Worm (Caenorhabditis elegans) whole organism, young adult: Measurements from ENCODE around the gene chup-1.

Experiments
- snpc-3.4 ChIP-seq: sonication (generic microtip); optimal IDR thresholded peaks from 2 replicates; lab custom pipeline; 2017; ENCODE audit warnings: missing genetic modification characterization, mild to moderate bottlenecking, missing compliant biosample characterization, antibody characterized with exemption, moderate library complexity, missing genotype, missing genetic modification reagents
- xnd-1 ChIP-seq: sonication (generic microtip); optimal IDR thresholded peaks from 2 replicates; lab custom pipeline; 2016; ENCODE audit warnings: missing genotype, missing genetic modification reagents, missing genetic modification characterization, missing compliant biosample characterization
- ztf-28 ChIP-seq: fragments of 200-800 bp; sonication (Bioruptor generic); IDR thresholded peaks from 2 replicates; pipeline ENCODE4 v1.3.6; 2022; ENCODE audit warnings: missing genetic modification reagents, missing genetic modification characterization, missing compliant biosample characterization

- TF ChIP-seq xnd-1 (tag; lab: Kevin White, UChicago) (no peak), ztf-28 (GFP tag; lab: Robert Waterston, UW) (no peak), snpc-3.4 (tag; lab: Kevin White, UChicago) (no peak)
These were observed 5.3 kb upstream of the chup-1 start for ce11 chrX:8786687-8787086.
